Worm (Caenorhabditis elegans) whole organism, mixed stage, embryonic: ENCODE results near the gene ugt-65.

ENCODE experiments used
- lin-32 ChIP-seq: fragments of 200-800 bp; sonication (Bioruptor generic); optimal IDR thresholded peaks from 2 replicates; lab custom pipeline; 2018; ENCODE audit warnings: mild to moderate bottlenecking, missing genetic modification characterization, missing compliant biosample characterization
- mep-1 ChIP-seq: fragments of 150-350 bp; optimal IDR thresholded peaks from 2 replicates; lab custom pipeline; 2017; ENCODE audit warnings: missing biosample characterization, missing genetic modification reagents, missing genetic modification characterization, inconsistent platforms
- unc-62 ChIP-seq: fragments of 150-350 bp; optimal IDR thresholded peaks from 2 replicates; lab custom pipeline; 2014; ENCODE audit warnings: missing biosample characterization, missing genetic modification reagents, missing genetic modification characterization

ce11 chrIV:12399983-12400382, 20.5 kb upstream of the ugt-65 start:
- TF ChIP-seq lin-32 (GFP tag; lab: Kevin White, UChicago), result no peak
- no peak for TF ChIP-seq unc-62 (GFP tag; lab: Kevin White, UChicago)
- TF ChIP-seq mep-1 (tag; lab: Kevin White, UChicago), result no peak
